Worm (Caenorhabditis elegans) whole organism, L1 larva: Measurements from ENCODE around the gene cnc-10.
A peak's percentile ranks its signal among the peaks of the same experiment; 100 is the strongest.

Source experiments
- lir-3 ChIP-seq: sonication (generic microtip); optimal IDR thresholded peaks from 2 replicates; lab custom pipeline; 2016; ENCODE audit warnings: mild to moderate bottlenecking, missing genetic modification characterization, moderate library complexity, missing compliant biosample characterization; ENCODE audit not compliant: poor library complexity
- pqm-1 ChIP-seq: sonication (generic microtip); optimal IDR thresholded peaks from 3 replicates; lab custom pipeline; 2017; ENCODE audit warnings: missing biosample characterization, missing genetic modification characterization

ce11 chrV:11228653-11229173 is 45.7 kb downstream of the cnc-10 start, which contains the start of gene pqn-70:
- TF ChIP-seq pqm-1 (no peak), lir-3 (tag; lab: Kevin White, UChicago) (peak; percentile 74)
